Fruit fly (Drosophila melanogaster) whole organism, wandering third instar larva: Measurements from ENCODE around the gene Akap200.

ENCODE experiments used
- CrebA ChIP-seq: fragments of 200-800 bp; sonication (Bioruptor generic); optimal IDR thresholded peaks from 2 replicates; lab custom pipeline; 2016; ENCODE audit warnings: missing biosample characterization, mild to moderate bottlenecking, missing genetic modification characterization, borderline replicate concordance
- Dfd ChIP-seq: fragments of >200 bp; optimal IDR thresholded peaks from 2 replicates; lab custom pipeline; 2017; ENCODE audit warnings: missing biosample characterization, missing genetic modification characterization
- Hr83 ChIP-seq: fragments of 200-300 bp; sonication (Bioruptor generic); optimal IDR thresholded peaks from 2 replicates; lab custom pipeline; 2016; ENCODE audit warnings: missing biosample characterization, mild to moderate bottlenecking, missing genetic modification characterization, moderate library complexity; ENCODE audit not compliant: poor library complexity, severe bottlenecking
- Jra ChIP-seq: sonication (Bioruptor generic); optimal IDR thresholded peaks from 2 replicates; lab custom pipeline; 2016; ENCODE audit warnings: missing biosample characterization, missing genetic modification characterization
- Myc ChIP-seq: fragments of >200 bp; optimal IDR thresholded peaks from 2 replicates; lab custom pipeline; 2017
- dsf ChIP-seq: sonication (Bioruptor generic); optimal IDR thresholded peaks from 2 replicates; lab custom pipeline; 2016; ENCODE audit warnings: missing biosample characterization, missing genetic modification characterization, borderline replicate concordance
- pan ChIP-seq: fragments of >200 bp; optimal IDR thresholded peaks from 2 replicates; lab custom pipeline; 2017
- usp ChIP-seq: fragments of >200 bp; optimal IDR thresholded peaks from 2 replicates; lab custom pipeline; 2017; ENCODE audit warnings: missing biosample characterization, missing genetic modification characterization

DNA sequence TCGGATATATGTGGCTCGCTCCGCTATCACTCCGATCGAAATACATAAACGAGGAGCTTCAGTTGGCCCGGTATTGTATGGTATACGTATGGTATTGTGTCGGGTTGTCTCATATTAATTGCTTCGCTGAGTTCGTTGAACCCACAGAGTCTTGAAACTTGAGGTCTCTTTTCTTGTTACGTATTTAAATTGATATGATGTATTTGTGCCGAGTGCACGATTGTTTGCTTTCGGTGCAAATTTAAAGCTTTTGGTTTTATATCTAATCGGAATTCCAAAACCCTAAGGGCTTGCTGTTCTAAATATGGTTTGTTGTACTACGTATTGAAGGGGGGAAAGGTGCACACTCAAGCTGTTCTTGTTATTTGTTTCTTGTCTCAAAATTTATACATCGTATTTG lies 9.7 kb downstream of the Akap200 start:
- no peak for TF ChIP-seq Myc (lab: Kevin White, UChicago)
- TF ChIP-seq pan (lab: Kevin White, UChicago), result no peak
- TF ChIP-seq Hr83 (GFP tag; lab: Kevin White, UChicago), result no peak
- no peak for TF ChIP-seq CrebA
- no peak for TF ChIP-seq Dfd (GFP tag; lab: Kevin White, UChicago)
- TF ChIP-seq Jra (GFP tag; lab: Kevin White, UChicago), result no peak
- TF ChIP-seq usp (GFP tag; lab: Kevin White, UChicago), result no peak
- TF ChIP-seq dsf, result no peak
